Worm (Caenorhabditis elegans) whole organism, mixed stage, embryonic: ENCODE data around the gene F53C11.5.

Experiments used
- blmp-1 ChIP-seq: fragments of 150-350 bp; optimal IDR thresholded peaks from 2 replicates; lab custom pipeline; 2014; ENCODE audit warnings: missing biosample characterization, missing genetic modification characterization
- elt-1 ChIP-seq: sonication (generic microtip); optimal IDR thresholded peaks from 2 replicates; lab custom pipeline; 2017; ENCODE audit warnings: missing genetic modification characterization, mild to moderate bottlenecking, missing compliant biosample characterization, antibody characterized with exemption, moderate library complexity, borderline replicate concordance; ENCODE audit not compliant: insufficient read depth
- elt-3 ChIP-seq: fragments of 150-350 bp; optimal IDR thresholded peaks from 2 replicates; lab custom pipeline; 2014; ENCODE audit warnings: missing biosample characterization, missing genetic modification characterization
- lin-32 ChIP-seq: fragments of 200-800 bp; sonication (Bioruptor generic); optimal IDR thresholded peaks from 2 replicates; lab custom pipeline; 2018; ENCODE audit warnings: mild to moderate bottlenecking, missing genetic modification characterization, missing compliant biosample characterization
- lsy-2 ChIP-seq: fragments of 150-350 bp; optimal IDR thresholded peaks from 2 replicates; lab custom pipeline; 2014; ENCODE audit warnings: missing biosample characterization, missing genetic modification characterization
- sem-2 ChIP-seq: fragments of 200-800 bp; sonication (Bioruptor generic); optimal IDR thresholded peaks from 2 replicates; lab custom pipeline; 2018; ENCODE audit warnings: mild to moderate bottlenecking, missing genetic modification characterization, missing compliant biosample characterization

ce11 chrV:13843147-13843546 lies 55.8 kb downstream of the F53C11.5 start, which contains the start of gene srx-130:
- TF ChIP-seq elt-1 (no peak), lsy-2 (tag; lab: Kevin White, UChicago) (no peak), lin-32 (GFP tag; lab: Kevin White, UChicago) (no peak), sem-2 (no peak), elt-3 (tag; lab: Kevin White, UChicago) (no peak), blmp-1 (tag; lab: Kevin White, UChicago) (no peak)
